Worm (Caenorhabditis elegans) whole organism, mixed stage, embryonic: ENCODE data around the gene ZK1193.2.

Experiments used
- M03D4.4 ChIP-seq: sonication (generic microtip); optimal IDR thresholded peaks from 2 replicates; lab custom pipeline; 2017; ENCODE audit warnings: mild to moderate bottlenecking, missing genetic modification characterization, missing compliant biosample characterization
- blmp-1 ChIP-seq: fragments of 150-350 bp; optimal IDR thresholded peaks from 2 replicates; lab custom pipeline; 2014; ENCODE audit warnings: missing biosample characterization, missing genetic modification characterization
- cnd-1 ChIP-seq: fragments of 200-800 bp; sonication (Bioruptor generic); optimal IDR thresholded peaks from 2 replicates; lab custom pipeline; 2018; ENCODE audit warnings: mild to moderate bottlenecking, missing genetic modification characterization, missing compliant biosample characterization
- drap-1 ChIP-seq: fragments of 200-800 bp; sonication (Bioruptor generic); optimal IDR thresholded peaks from 3 replicates; lab custom pipeline; 2018; ENCODE audit warnings: mild to moderate bottlenecking, missing genetic modification characterization, missing compliant biosample characterization
- lsy-2 ChIP-seq: fragments of 150-350 bp; optimal IDR thresholded peaks from 2 replicates; lab custom pipeline; 2014; ENCODE audit warnings: missing biosample characterization, missing genetic modification characterization
- mep-1 ChIP-seq: fragments of 150-350 bp; optimal IDR thresholded peaks from 2 replicates; lab custom pipeline; 2017; ENCODE audit warnings: missing biosample characterization, missing genetic modification reagents, missing genetic modification characterization, inconsistent platforms
- mls-2 ChIP-seq: sonication (generic microtip); optimal IDR thresholded peaks from 2 replicates; lab custom pipeline; 2016; ENCODE audit warnings: mild to moderate bottlenecking, missing genetic modification characterization, moderate library complexity, missing compliant biosample characterization
- nhr-237 ChIP-seq: fragments of 150-350 bp; optimal IDR thresholded peaks from 2 replicates; lab custom pipeline; 2014; ENCODE audit warnings: missing biosample characterization, missing genetic modification characterization
- nhr-76 ChIP-seq: sonication (generic microtip); optimal IDR thresholded peaks from 2 replicates; lab custom pipeline; 2017; ENCODE audit warnings: missing biosample characterization, missing genetic modification characterization
- pha-4 ChIP-seq: fragments of 150-350 bp; optimal IDR thresholded peaks from 2 replicates; lab custom pipeline; 2018; ENCODE audit warnings: missing biosample characterization, missing genetic modification reagents, missing genetic modification characterization
- snpc-4 ChIP-seq: fragments of 150-350 bp; optimal IDR thresholded peaks from 2 replicates; lab custom pipeline; 2014; ENCODE audit warnings: missing biosample characterization, missing genetic modification characterization
- unc-62 ChIP-seq: fragments of 150-350 bp; optimal IDR thresholded peaks from 2 replicates; lab custom pipeline; 2014; ENCODE audit warnings: missing biosample characterization, missing genetic modification reagents, missing genetic modification characterization

ce11 chrX:431596-431995 is 6.2 kb upstream of the ZK1193.2 start:
- TF ChIP-seq blmp-1 (tag; lab: Kevin White, UChicago), result no peak
- TF ChIP-seq mls-2 (tag; lab: Kevin White, UChicago), result no peak
- TF ChIP-seq pha-4 (tag; lab: Kevin White, UChicago), result peak; percentile 29
- TF ChIP-seq nhr-237 (tag; lab: Kevin White, UChicago), result no peak
- peak; percentile 35 for TF ChIP-seq lsy-2 (tag; lab: Kevin White, UChicago)
- no peak for TF ChIP-seq nhr-76 (tag; lab: Kevin White, UChicago)
- TF ChIP-seq cnd-1, result no peak
- TF ChIP-seq snpc-4 (tag; lab: Kevin White, UChicago), result no peak
- TF ChIP-seq drap-1 (GFP tag; lab: Kevin White, UChicago), result no peak
- TF ChIP-seq mep-1 (tag; lab: Kevin White, UChicago), result no peak
- no peak for TF ChIP-seq unc-62
- no peak for TF ChIP-seq M03D4.4 (tag; lab: Kevin White, UChicago)
